Fruit fly (Drosophila melanogaster) whole organism, embryonic: Measurements from ENCODE around the gene CG17959.
A peak's percentile ranks its signal among the peaks of the same experiment; 100 is the strongest.

ENCODE experiments used
- Awh ChIP-seq: fragments of 200-800 bp; sonication (Bioruptor generic); IDR thresholded peaks from 2 replicates; pipeline ENCODE4, ENCODE4 v1.3.6; 2022; ENCODE audit warnings: missing biosample characterization, missing genetic modification characterization
- CG10462 ChIP-seq: fragments of 200-800 bp; sonication (Bioruptor generic); optimal IDR thresholded peaks from 2 replicates; lab custom pipeline; 2016; ENCODE audit warnings: missing biosample characterization, missing genetic modification characterization
- CG10565 ChIP-seq: fragments of 200-800 bp; sonication (Bioruptor generic); optimal IDR thresholded peaks from 3 replicates; lab custom pipeline; 2016; ENCODE audit warnings: missing biosample characterization, mild to moderate bottlenecking, missing genetic modification characterization
- CG12104 ChIP-seq: fragments of 200-800 bp; sonication (Bioruptor generic); optimal IDR thresholded peaks from 3 replicates; lab custom pipeline; 2016; ENCODE audit warnings: missing biosample characterization, missing genetic modification characterization
- CG12219 ChIP-seq: fragments of 200-800 bp; sonication (Bioruptor generic); optimal IDR thresholded peaks from 3 replicates; lab custom pipeline; 2018; ENCODE audit warnings: missing biosample characterization, mild to moderate bottlenecking, missing genetic modification characterization
- CG13287 ChIP-seq: fragments of 200-800 bp; sonication (Bioruptor generic); IDR thresholded peaks from 2 replicates; pipeline ENCODE4 v1.3.6; 2022; ENCODE audit warnings: missing biosample characterization, missing genetic modification characterization; ENCODE audit not compliant: partially characterized antibody
- CG13424 ChIP-seq: fragments of 200-800 bp; sonication (Bioruptor generic); optimal IDR thresholded peaks from 2 replicates; lab custom pipeline; 2019; ENCODE audit warnings: missing biosample characterization, mild to moderate bottlenecking, missing genetic modification characterization, moderate library complexity
- CG13624 ChIP-seq: fragments of 200-800 bp; sonication (Bioruptor generic); optimal IDR thresholded peaks from 2 replicates; lab custom pipeline; 2016; ENCODE audit warnings: missing biosample characterization, missing genetic modification characterization
- CG14441 ChIP-seq: fragments of 200-800 bp; sonication (Bioruptor generic); IDR thresholded peaks from 2 replicates; pipeline ENCODE4 v1.3.6; 2022; ENCODE audit warnings: missing biosample characterization, missing genetic modification characterization
- CG15269 ChIP-seq: fragments of 200-800 bp; sonication (Bioruptor generic); optimal IDR thresholded peaks from 2 replicates; lab custom pipeline; 2018; ENCODE audit warnings: missing biosample characterization, mild to moderate bottlenecking, missing genetic modification characterization, moderate library complexity
- CG15601 ChIP-seq: fragments of 200-800 bp; sonication (Bioruptor generic); optimal IDR thresholded peaks from 3 replicates; lab custom pipeline; 2019; ENCODE audit warnings: missing biosample characterization, mild to moderate bottlenecking, missing genetic modification characterization, moderate library complexity
- CG2129 ChIP-seq: fragments of 200-800 bp; sonication (Bioruptor generic); IDR thresholded peaks from 2 replicates; pipeline ENCODE4 v1.3.6; 2022; ENCODE audit warnings: missing biosample characterization, missing genetic modification characterization; ENCODE audit not compliant: partially characterized antibody
- CG34224 ChIP-seq: fragments of 200-800 bp; sonication (Bioruptor generic); IDR thresholded peaks from 3 replicates; pipeline ENCODE4 v1.3.6; 2022; ENCODE audit warnings: missing biosample characterization, missing genetic modification characterization; ENCODE audit not compliant: partially characterized antibody
- CG4707 ChIP-seq: fragments of 200-800 bp; sonication (Bioruptor generic); optimal IDR thresholded peaks from 2 replicates; lab custom pipeline; 2018; ENCODE audit warnings: missing biosample characterization, mild to moderate bottlenecking, missing genetic modification characterization, moderate library complexity
- CG4820 ChIP-seq: fragments of 200-800 bp; sonication (Bioruptor generic); optimal IDR thresholded peaks from 3 replicates; lab custom pipeline; 2016; ENCODE audit warnings: missing biosample characterization, missing genetic modification characterization
- CG6272 ChIP-seq: fragments of 200-800 bp; sonication (Bioruptor generic); IDR thresholded peaks from 2 replicates; pipeline ENCODE4 v1.3.6; 2022; ENCODE audit warnings: missing biosample characterization, missing genetic modification characterization
- CG6813 ChIP-seq: fragments of 200-800 bp; sonication (Bioruptor generic); optimal IDR thresholded peaks from 2 replicates; lab custom pipeline; 2017; ENCODE audit warnings: missing biosample characterization, missing genetic modification characterization, mild to moderate bottlenecking, moderate library complexity, missing genetic modification reagents
- CG7987 ChIP-seq: fragments of 200-800 bp; sonication (Bioruptor generic); optimal IDR thresholded peaks from 2 replicates; lab custom pipeline; 2018; ENCODE audit warnings: missing biosample characterization, mild to moderate bottlenecking, missing genetic modification characterization, moderate library complexity
- CG8944 ChIP-seq: fragments of 200-800 bp; sonication (Bioruptor generic); optimal IDR thresholded peaks from 3 replicates; lab custom pipeline; 2016; ENCODE audit warnings: missing biosample characterization, missing genetic modification characterization
- Dip3 ChIP-seq: fragments of 200-800 bp; sonication (Bioruptor generic); optimal IDR thresholded peaks from 3 replicates; lab custom pipeline; 2016; ENCODE audit warnings: missing biosample characterization, missing genetic modification characterization
- Ets97D ChIP-seq: fragments of 200-800 bp; sonication (Bioruptor generic); optimal IDR thresholded peaks from 3 replicates; lab custom pipeline; 2016; ENCODE audit warnings: missing biosample characterization, missing genetic modification characterization
- GATAe ChIP-seq: fragments of 200-800 bp; sonication (Bioruptor generic); conservative IDR thresholded peaks from 2 replicates; pipeline ENCODE4 v1.3.6; 2022; ENCODE audit warnings: missing biosample characterization, missing genetic modification characterization
- HHEX ChIP-seq: fragments of 200-800 bp; sonication (Bioruptor generic); optimal IDR thresholded peaks from 3 replicates; lab custom pipeline; 2017; ENCODE audit warnings: missing biosample characterization, mild to moderate bottlenecking, missing genetic modification characterization, missing genetic modification reagents
- Hr39 ChIP-seq: fragments of >200 bp; optimal IDR thresholded peaks from 2 replicates; lab custom pipeline; 2017
- Kr ChIP-seq: fragments of 200-800 bp; sonication (Bioruptor generic); optimal IDR thresholded peaks from 2 replicates; lab custom pipeline; 2017; ENCODE audit warnings: missing biosample characterization, mild to moderate bottlenecking, missing genetic modification characterization
- Rx ChIP-seq: fragments of 200-800 bp; sonication (Bioruptor generic); IDR thresholded peaks from 2 replicates; pipeline ENCODE4 v1.3.6; 2022; ENCODE audit warnings: missing biosample characterization, missing genetic modification characterization
- Ssrp ChIP-seq: fragments of 200-800 bp; sonication (Bioruptor generic); optimal IDR thresholded peaks from 2 replicates; lab custom pipeline; 2018; ENCODE audit warnings: missing biosample characterization, mild to moderate bottlenecking, missing genetic modification characterization, moderate library complexity
- Vsx1 ChIP-seq: fragments of 200-800 bp; sonication (Bioruptor generic); optimal IDR thresholded peaks from 2 replicates; lab custom pipeline; 2017; ENCODE audit warnings: missing biosample characterization, mild to moderate bottlenecking, missing genetic modification characterization, missing genetic modification reagents
- aop ChIP-seq: fragments of 200-800 bp; sonication (Bioruptor generic); IDR thresholded peaks from 2 replicates; pipeline ENCODE4 v1.3.6; 2022; ENCODE audit warnings: missing biosample characterization, missing genetic modification characterization
- ash1 ChIP-seq: fragments of 200-800 bp; sonication (Bioruptor generic); optimal IDR thresholded peaks from 2 replicates; lab custom pipeline; 2018; ENCODE audit warnings: missing biosample characterization, mild to moderate bottlenecking, missing genetic modification characterization
- bbx ChIP-seq: fragments of 200-800 bp; sonication (Bioruptor generic); IDR thresholded peaks from 2 replicates; pipeline ENCODE4 v1.3.6; 2022; ENCODE audit warnings: missing biosample characterization, missing genetic modification characterization; ENCODE audit not compliant: partially characterized antibody
- br ChIP-seq: fragments of >200 bp; optimal IDR thresholded peaks from 2 replicates; lab custom pipeline; 2017
- cato ChIP-seq: fragments of 200-800 bp; sonication (Bioruptor generic); optimal IDR thresholded peaks from 2 replicates; lab custom pipeline; 2016; ENCODE audit warnings: missing biosample characterization, missing genetic modification characterization, borderline replicate concordance
- cg ChIP-seq: fragments of 200-800 bp; sonication (Bioruptor generic); optimal IDR thresholded peaks from 3 replicates; lab custom pipeline; 2019; ENCODE audit warnings: missing biosample characterization, mild to moderate bottlenecking, missing genetic modification characterization, moderate library complexity
- dati ChIP-seq: fragments of 200-800 bp; sonication (Bioruptor generic); IDR thresholded peaks from 2 replicates; pipeline ENCODE4 v1.3.6; 2022; ENCODE audit warnings: missing biosample characterization, missing genetic modification characterization
- dmrt11E ChIP-seq: fragments of 200-800 bp; sonication (Bioruptor generic); optimal IDR thresholded peaks from 3 replicates; lab custom pipeline; 2018; ENCODE audit warnings: missing biosample characterization, mild to moderate bottlenecking, missing genetic modification characterization, moderate library complexity
- gcm2 ChIP-seq: fragments of 200-800 bp; sonication (Bioruptor generic); optimal IDR thresholded peaks from 2 replicates; lab custom pipeline; 2016; ENCODE audit warnings: missing biosample characterization, missing genetic modification characterization
- gt ChIP-seq: fragments of 200-800 bp; sonication (Bioruptor generic); IDR thresholded peaks from 2 replicates; pipeline ENCODE4 v1.3.6; 2022; ENCODE audit warnings: missing biosample characterization, missing genetic modification characterization
- inv ChIP-seq: fragments of 200-800 bp; sonication (Bioruptor generic); IDR thresholded peaks from 2 replicates; pipeline ENCODE4 v1.3.6; 2022; ENCODE audit warnings: missing biosample characterization, missing genetic modification characterization; ENCODE audit not compliant: partially characterized antibody
- pfk ChIP-seq: fragments of 200-800 bp; sonication (Bioruptor generic); optimal IDR thresholded peaks from 2 replicates; lab custom pipeline; 2018; ENCODE audit warnings: missing biosample characterization, mild to moderate bottlenecking, missing genetic modification characterization, moderate library complexity
- pita ChIP-seq: fragments of 200-800 bp; sonication (Bioruptor generic); optimal IDR thresholded peaks from 2 replicates; lab custom pipeline; 2017; ENCODE audit warnings: missing biosample characterization, mild to moderate bottlenecking, missing genetic modification characterization
- pzg ChIP-seq: fragments of 200-800 bp; sonication (Bioruptor generic); optimal IDR thresholded peaks from 3 replicates; lab custom pipeline; 2018; ENCODE audit warnings: missing biosample characterization, mild to moderate bottlenecking, missing genetic modification characterization, moderate library complexity
- scrt ChIP-seq: fragments of 200-800 bp; sonication (Bioruptor generic); optimal IDR thresholded peaks from 2 replicates; lab custom pipeline; 2018; ENCODE audit warnings: missing biosample characterization, mild to moderate bottlenecking, missing genetic modification characterization, moderate library complexity
- sima ChIP-seq: fragments of 200-800 bp; sonication (Bioruptor generic); optimal IDR thresholded peaks from 2 replicates; lab custom pipeline; 2016; ENCODE audit warnings: missing biosample characterization, missing genetic modification characterization
- ssp ChIP-seq: fragments of 200-800 bp; sonication (Bioruptor generic); IDR thresholded peaks from 2 replicates; pipeline ENCODE4 v1.3.6; 2022; ENCODE audit warnings: missing biosample characterization, missing genetic modification characterization
- toy ChIP-seq: fragments of 200-800 bp; sonication (Bioruptor generic); IDR thresholded peaks from 2 replicates; pipeline ENCODE4 v1.3.6; 2022; ENCODE audit warnings: missing biosample characterization, missing genetic modification characterization
- trh ChIP-seq: fragments of 200-800 bp; sonication (Bioruptor generic); optimal IDR thresholded peaks from 2 replicates; lab custom pipeline; 2016; ENCODE audit warnings: missing biosample characterization, missing genetic modification characterization
- ttk ChIP-seq: fragments of 200-800 bp; sonication (Bioruptor generic); IDR thresholded peaks from 2 replicates; pipeline ENCODE4 v2.1.2; 2022; ENCODE audit warnings: missing biosample characterization, missing genetic modification characterization
- vfl ChIP-seq: fragments of 200-800 bp; sonication (Bioruptor generic); optimal IDR thresholded peaks from 2 replicates; lab custom pipeline; 2016; ENCODE audit warnings: missing biosample characterization, missing genetic modification characterization
- wek ChIP-seq: fragments of 200-800 bp; sonication (Bioruptor generic); optimal IDR thresholded peaks from 3 replicates; lab custom pipeline; 2018; ENCODE audit warnings: missing biosample characterization, mild to moderate bottlenecking, missing genetic modification characterization, moderate library complexity
- zfh2 ChIP-seq: fragments of 200-800 bp; sonication (Bioruptor generic); optimal IDR thresholded peaks from 2 replicates; lab custom pipeline; 2016; ENCODE audit warnings: missing biosample characterization, missing genetic modification characterization

Gene CG17959

dm6 chrX:2919742-2920141 lies 27.2 kb upstream of the CG17959 start, which contains the start of gene CG3588 (continued):
- TF ChIP-seq sima (GFP tag; lab: Kevin White, UChicago): no peak
- TF ChIP-seq CG7987 (GFP tag; lab: Kevin White, UChicago): peak; percentile 26
- peak; percentile 81 for TF ChIP-seq CG15269 (tag; lab: Kevin White, UChicago)
- TF ChIP-seq Kr (GFP tag; lab: Kevin White, UChicago): no peak
- no peak for TF ChIP-seq CG13287 (GFP tag; lab: Robert Waterston, UW)
- peak; percentile 33 for TF ChIP-seq CG4820
- TF ChIP-seq CG8944 (GFP tag; lab: Kevin White, UChicago): peak; percentile 50
- TF ChIP-seq wek (GFP tag; lab: Kevin White, UChicago): no peak
- no peak for TF ChIP-seq pzg (GFP tag; lab: Kevin White, UChicago)
- peak; percentile 62 for TF ChIP-seq scrt
- no peak for TF ChIP-seq CG6813 (GFP tag; lab: Kevin White, UChicago)
- TF ChIP-seq ssp (GFP tag; lab: Robert Waterston, UW): 0 out of 2 replicates have a peak, but pooled peaks have one; percentile 5
- no peak for TF ChIP-seq cato (GFP tag; lab: Kevin White, UChicago)
- TF ChIP-seq Ets97D: peak; percentile 24
- 0 out of 2 replicates have a peak, but pooled peaks have one; percentile 15 for TF ChIP-seq CG6272 (GFP tag; lab: Robert Waterston, UW)
- peak; percentile 43 for TF ChIP-seq CG12219 (GFP tag; lab: Kevin White, UChicago)
- TF ChIP-seq GATAe: no peak
- TF ChIP-seq aop: no peak
- TF ChIP-seq Vsx1 (GFP tag; lab: Kevin White, UChicago): peak; percentile 16
- peak; percentile 67 for TF ChIP-seq CG13424
- peak; percentile 66 for TF ChIP-seq vfl (GFP tag; lab: Kevin White, UChicago)
- TF ChIP-seq Hr39: no peak
- TF ChIP-seq CG4707: no peak
- TF ChIP-seq gt (GFP tag; lab: Robert Waterston, UW): no peak
- no peak for TF ChIP-seq CG34224 (GFP tag; lab: Robert Waterston, UW)
- TF ChIP-seq pita (GFP tag; lab: Kevin White, UChicago): no peak
- no peak for TF ChIP-seq inv (GFP tag; lab: Robert Waterston, UW)
- no peak for TF ChIP-seq pfk
- no peak for TF ChIP-seq trh (GFP tag; lab: Kevin White, UChicago)
- peak; percentile 19 for TF ChIP-seq CG12104 (GFP tag; lab: Kevin White, UChicago)
- no peak for TF ChIP-seq CG2129 (GFP tag; lab: Robert Waterston, UW)
- TF ChIP-seq br (lab: Kevin White, UChicago): no peak
- TF ChIP-seq ttk (GFP tag; lab: Robert Waterston, UW): peak; percentile 50
- no peak for TF ChIP-seq CG10565 (GFP tag; lab: Kevin White, UChicago)
- TF ChIP-seq CG10462 (GFP tag; lab: Kevin White, UChicago): peak; percentile 23
- no peak for TF ChIP-seq dmrt11E (tag; lab: Kevin White, UChicago)
- no peak for TF ChIP-seq cg (GFP tag; lab: Kevin White, UChicago)
- TF ChIP-seq Ssrp (tag; lab: Kevin White, UChicago): no peak
- 0 out of 2 replicates have a peak, but pooled peaks have one; percentile 46 for TF ChIP-seq toy
- peak; percentile 63; the same call in 1 of the 2 replicates for TF ChIP-seq Rx (GFP tag; lab: Robert Waterston, UW)
- 0 out of 2 replicates have a peak, but pooled peaks have one; percentile 37 for TF ChIP-seq dati (GFP tag; lab: Robert Waterston, UW)
- no peak for TF ChIP-seq ash1 (GFP tag; lab: Kevin White, UChicago)
- TF ChIP-seq HHEX (GFP tag; lab: Kevin White, UChicago): peak; percentile 67
- peak; percentile 87 for TF ChIP-seq CG13624 (GFP tag; lab: Kevin White, UChicago)
- TF ChIP-seq CG14441 (GFP tag; lab: Robert Waterston, UW): peak; percentile 84
- peak; percentile 2 for TF ChIP-seq gcm2 (GFP tag; lab: Kevin White, UChicago)
- peak; percentile 59 for TF ChIP-seq Dip3 (GFP tag; lab: Kevin White, UChicago)
- peak; percentile 77 for TF ChIP-seq zfh2 (GFP tag; lab: Kevin White, UChicago)
- TF ChIP-seq bbx (GFP tag; lab: Robert Waterston, UW): no peak
- peak; percentile 43; the same call in 1 of the 2 replicates for TF ChIP-seq Awh
- peak; percentile 7 for TF ChIP-seq CG15601
